Worm (Caenorhabditis elegans) whole organism, L4 larva: Measurements from ENCODE around the gene F46F3.3.

Experiments
- F10B5.3 ChIP-seq: sonication (generic microtip); optimal IDR thresholded peaks from 2 replicates; lab custom pipeline; 2016; ENCODE audit warnings: mild to moderate bottlenecking, missing genetic modification characterization, missing compliant biosample characterization
- F49E8.2 ChIP-seq: sonication (generic microtip); optimal IDR thresholded peaks from 2 replicates; lab custom pipeline; 2016; ENCODE audit warnings: missing compliant biosample characterization, mild to moderate bottlenecking, missing genetic modification characterization, borderline replicate concordance
- T20F7.1 ChIP-seq: fragments of 200-800 bp; sonication (Bioruptor generic); optimal IDR thresholded peaks from 2 replicates; lab custom pipeline; 2018; ENCODE audit warnings: mild to moderate bottlenecking, missing genetic modification characterization, missing compliant biosample characterization
- Y48G9A.11 ChIP-seq: fragments of 200-800 bp; sonication (Bioruptor generic); IDR thresholded peaks from 2 replicates; pipeline ENCODE4 v1.3.6; 2022; ENCODE audit warnings: missing genetic modification reagents, missing genetic modification characterization, missing compliant biosample characterization
- aha-1 ChIP-seq: fragments of 150-350 bp; peaks from one replicate; lab custom pipeline; 2014; ENCODE audit warnings: missing biosample characterization, missing genetic modification characterization
- attf-4 ChIP-seq: sonication (generic microtip); optimal IDR thresholded peaks from 3 replicates; lab custom pipeline; 2017; ENCODE audit warnings: missing biosample characterization, missing genetic modification characterization
- ceh-28 ChIP-seq: fragments of 150-350 bp; optimal IDR thresholded peaks from 2 replicates; lab custom pipeline; 2014; ENCODE audit warnings: missing biosample characterization, missing genetic modification reagents, missing genetic modification characterization
- ceh-82 ChIP-seq: sonication (generic microtip); optimal IDR thresholded peaks from 2 replicates; lab custom pipeline; 2017; ENCODE audit warnings: missing biosample characterization, missing genetic modification characterization
- cey-2 ChIP-seq: sonication (generic microtip); optimal IDR thresholded peaks from 3 replicates; lab custom pipeline; 2017; ENCODE audit warnings: missing genetic modification characterization, mild to moderate bottlenecking, missing compliant biosample characterization, antibody characterized with exemption, borderline replicate concordance; ENCODE audit not compliant: insufficient read depth
- ctbp-1 ChIP-seq: fragments of 200-800 bp; sonication (Bioruptor generic); IDR thresholded peaks from 2 replicates; pipeline ENCODE4 v1.3.6; 2022; ENCODE audit warnings: missing genetic modification reagents, missing genetic modification characterization, missing compliant biosample characterization
- duxl-1 ChIP-seq: sonication (generic microtip); optimal IDR thresholded peaks from 2 replicates; lab custom pipeline; 2016; ENCODE audit warnings: mild to moderate bottlenecking, missing genetic modification characterization, moderate library complexity, missing compliant biosample characterization; ENCODE audit not compliant: poor library complexity
- egl-27 ChIP-seq: sonication (generic microtip); optimal IDR thresholded peaks from 3 replicates; lab custom pipeline; 2017; ENCODE audit warnings: missing biosample characterization, missing genetic modification reagents, missing genetic modification characterization
- egl-43 ChIP-seq: fragments of 200-800 bp; sonication (Bioruptor generic); IDR thresholded peaks from 2 replicates; pipeline ENCODE4 v1.3.6; 2022; ENCODE audit warnings: missing genetic modification reagents, missing genetic modification characterization, missing compliant biosample characterization
- fkh-10 ChIP-seq: fragments of 150-350 bp; optimal IDR thresholded peaks from 2 replicates; lab custom pipeline; 2014; ENCODE audit warnings: missing biosample characterization, missing genetic modification reagents, missing genetic modification characterization
- gei-8 ChIP-seq: fragments of 200-800 bp; sonication (Bioruptor generic); optimal IDR thresholded peaks from 2 replicates; lab custom pipeline; 2018; ENCODE audit warnings: mild to moderate bottlenecking, missing genetic modification characterization, missing compliant biosample characterization
- hlh-11 ChIP-seq: fragments of 200-800 bp; sonication (Bioruptor generic); optimal IDR thresholded peaks from 2 replicates; lab custom pipeline; 2018; ENCODE audit warnings: mild to moderate bottlenecking, missing genetic modification characterization, missing compliant biosample characterization
- hlh-30 ChIP-seq: sonication (generic microtip); optimal IDR thresholded peaks from 2 replicates; lab custom pipeline; 2017; ENCODE audit warnings: antibody characterized with exemption, mild to moderate bottlenecking, missing genetic modification characterization, missing compliant biosample characterization; ENCODE audit not compliant: insufficient read depth
- lin-13 ChIP-seq: fragments of 150-350 bp; optimal IDR thresholded peaks from 2 replicates; lab custom pipeline; 2014; ENCODE audit warnings: missing biosample characterization, missing genetic modification reagents, missing genetic modification characterization
- lin-15B ChIP-seq: fragments of 150-350 bp; sonication (generic microtip); optimal IDR thresholded peaks from 3 replicates; lab custom pipeline; 2014; ENCODE audit warnings: missing biosample characterization, missing genetic modification characterization
- lin-29 ChIP-seq: fragments of 200-800 bp; sonication (Bioruptor generic); IDR thresholded peaks from 2 replicates; pipeline ENCODE4 v1.3.6; 2022; ENCODE audit warnings: missing genetic modification reagents, missing genetic modification characterization, missing compliant biosample characterization
- lsy-2 ChIP-seq, 2 experiments: fragments of 150-350 bp in 1 of 2; sonication (generic microtip) in 1 of 2; optimal IDR thresholded peaks; 2 replicates each; lab custom pipeline; 2014 to 2017; ENCODE audit warnings: missing biosample characterization in 2 of 2, missing genetic modification characterization in 2 of 2
- madf-9 ChIP-seq: fragments of 200-800 bp; sonication (Bioruptor generic); conservative IDR thresholded peaks from 2 replicates; pipeline ENCODE4 v1.3.6; 2022; ENCODE audit warnings: missing genetic modification reagents, missing genetic modification characterization, missing compliant biosample characterization
- mdl-1 ChIP-seq, 2 experiments: fragments of 150-350 bp in 1 of 2; sonication (generic microtip) in 1 of 2; optimal IDR thresholded peaks; 2 replicates each; lab custom pipeline; 2014 to 2017; ENCODE audit warnings: missing biosample characterization in 2 of 2, missing genetic modification characterization in 2 of 2
- mes-2 ChIP-seq: sonication (generic microtip); optimal IDR thresholded peaks from 2 replicates; lab custom pipeline; 2016; ENCODE audit warnings: missing genotype, mild to moderate bottlenecking, missing genetic modification characterization, missing compliant biosample characterization; ENCODE audit not compliant: poor library complexity, severe bottlenecking
- mxl-2 ChIP-seq: fragments of 200-800 bp; sonication (Bioruptor generic); conservative IDR thresholded peaks from 2 replicates; pipeline ENCODE4 v1.3.6; 2022; ENCODE audit warnings: missing genetic modification reagents, missing genetic modification characterization, missing compliant biosample characterization
- nhr-10 ChIP-seq: fragments of 150-350 bp; optimal IDR thresholded peaks from 2 replicates; lab custom pipeline; 2014; ENCODE audit warnings: missing biosample characterization, missing genetic modification characterization
- nhr-237 ChIP-seq: sonication (generic microtip); optimal IDR thresholded peaks from 2 replicates; lab custom pipeline; 2017; ENCODE audit warnings: missing biosample characterization, missing genetic modification characterization
- nhr-25 ChIP-seq: sonication (generic microtip); optimal IDR thresholded peaks from 2 replicates; lab custom pipeline; 2017; ENCODE audit warnings: missing genetic modification characterization, mild to moderate bottlenecking, missing compliant biosample characterization, antibody characterized with exemption, moderate library complexity, borderline replicate concordance; ENCODE audit not compliant: insufficient read depth
- nhr-28 ChIP-seq: fragments of 150-350 bp; optimal IDR thresholded peaks from 2 replicates; lab custom pipeline; 2014; ENCODE audit warnings: missing biosample characterization, missing genetic modification characterization
- nhr-48 ChIP-seq: sonication (generic microtip); optimal IDR thresholded peaks from 2 replicates; lab custom pipeline; 2016; ENCODE audit warnings: mild to moderate bottlenecking, missing genetic modification characterization, missing compliant biosample characterization
- nhr-76 ChIP-seq: fragments of 150-350 bp; optimal IDR thresholded peaks from 2 replicates; lab custom pipeline; 2014; ENCODE audit warnings: missing biosample characterization, missing genetic modification characterization
- pha-4 ChIP-seq, 2 experiments: fragments of 150-350 bp in 1 of 2; fragments of 200-800 bp in 1 of 2; sonication (Bioruptor generic) in 1 of 2; IDR thresholded peaks in 1 of 2; optimal IDR thresholded peaks in 1 of 2; 2 replicates each; pipeline versions ENCODE4 v1.3.6 to Lab custom; 2014 to 2022; ENCODE audit warnings: missing genetic modification characterization in 2 of 2, missing genetic modification reagents in 2 of 2, missing biosample characterization in 1 of 2, missing compliant biosample characterization in 1 of 2
- pqm-1 ChIP-seq: sonication (generic microtip); optimal IDR thresholded peaks from 2 replicates; lab custom pipeline; 2017; ENCODE audit warnings: missing biosample characterization, missing genetic modification characterization
- saeg-2 ChIP-seq: fragments of 200-800 bp; sonication (Bioruptor generic); IDR thresholded peaks from 2 replicates; pipeline ENCODE4 v1.3.6; 2022; ENCODE audit warnings: missing genetic modification reagents, missing genetic modification characterization, missing compliant biosample characterization
- snpc-1.2 ChIP-seq: fragments of 200-800 bp; sonication (Bioruptor generic); IDR thresholded peaks from 2 replicates; pipeline ENCODE4 v1.3.6; 2022; ENCODE audit warnings: missing genetic modification reagents, missing genetic modification characterization, missing compliant biosample characterization
- snpc-4 ChIP-seq: fragments of 150-350 bp; optimal IDR thresholded peaks from 2 replicates; lab custom pipeline; 2014; ENCODE audit warnings: missing biosample characterization, missing genetic modification characterization
- tra-1 ChIP-seq: fragments of 200-800 bp; sonication (Bioruptor generic); IDR thresholded peaks from 2 replicates; pipeline ENCODE4 v1.3.6; 2022; ENCODE audit warnings: missing genetic modification reagents, missing genetic modification characterization, missing compliant biosample characterization
- unc-62 ChIP-seq, 3 experiments: fragments of 150-350 bp in 1 of 3; sonication (generic microtip); optimal IDR thresholded peaks in 2 of 3; peaks in 1 of 3; 1 replicate in 1 of 3; 2 replicates in 2 of 3; lab custom pipeline; 2014 to 2017; ENCODE audit warnings: missing biosample characterization in 3 of 3, missing genetic modification characterization in 3 of 3, missing genetic modification reagents in 3 of 3, missing genotype in 1 of 3
- zag-1 ChIP-seq: fragments of 150-350 bp; optimal IDR thresholded peaks from 2 replicates; lab custom pipeline; 2014; ENCODE audit warnings: missing biosample characterization, missing genetic modification characterization
- zip-11 ChIP-seq: fragments of 200-800 bp; sonication (Bioruptor generic); IDR thresholded peaks from 2 replicates; pipeline ENCODE4 v1.3.6; 2022; ENCODE audit warnings: missing genetic modification characterization, missing compliant biosample characterization
- zip-2 ChIP-seq: fragments of 150-350 bp; optimal IDR thresholded peaks from 2 replicates; lab custom pipeline; 2014; ENCODE audit warnings: missing biosample characterization, missing genetic modification characterization

The F46F3.3 gene

ce11 chrV:11674594-11675579 lies 7.6 kb downstream of the F46F3.3 start (continued):
- TF ChIP-seq lin-13 (GFP tag; lab: Kevin White, UChicago) (no peak), snpc-4 (tag; lab: Kevin White, UChicago) (no peak), gei-8 (no peak), fkh-10 (GFP tag; lab: Kevin White, UChicago) (peak; percentile 78), hlh-11 (tag; lab: Kevin White, UChicago) (peak; percentile 49), attf-4 (tag; lab: Kevin White, UChicago) (no peak), zip-11 (GFP tag; lab: Robert Waterston, UW) (no peak), duxl-1 (tag; lab: Kevin White, UChicago) (no peak), hlh-30 (tag; lab: Kevin White, UChicago) (peak; percentile 51), egl-27 (tag; lab: Kevin White, UChicago) (no peak), pha-4 (GFP tag; IDR thresholded peaks at IDR 0.05; lab: Robert Waterston, UW) (no peak), pha-4 (tag; optimal IDR thresholded peaks at IDR 0.05; lab: Kevin White, UChicago) (peak; percentile 84), nhr-237 (no peak), tra-1 (GFP tag; lab: Robert Waterston, UW) (no peak), zip-2 (no peak), ceh-28 (tag; lab: Kevin White, UChicago) (no peak), ctbp-1 (GFP tag; lab: Robert Waterston, UW) (0 out of 2 replicates have a peak, but pooled peaks have one; percentile 22), zag-1 (tag; lab: Kevin White, UChicago) (no peak)

DNA sequence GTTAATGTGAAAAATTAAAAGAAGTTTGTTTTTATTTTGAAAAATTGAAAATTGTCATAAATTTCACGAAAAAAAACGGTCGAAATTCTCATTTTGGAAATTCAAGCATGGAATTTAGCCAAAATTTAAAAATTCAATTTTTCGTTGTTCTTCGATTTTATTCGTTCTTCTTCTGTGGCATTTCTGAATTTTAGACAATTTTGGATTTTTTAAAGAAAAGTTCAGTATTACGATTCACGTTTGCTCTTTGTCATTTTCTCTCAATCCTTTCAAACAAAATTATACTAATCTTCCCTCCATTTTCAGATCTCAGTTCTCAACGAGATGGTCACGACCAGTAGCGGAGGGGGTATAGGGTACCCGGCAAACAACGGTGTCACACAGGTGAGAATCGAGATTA lies 8.4 kb downstream of the F46F3.3 start, which contains the start of gene ape-1:
Gene ape-1 (plus strand): TSS at position 301 of the 400 bp plus-strand sequence.
- TF ChIP-seq pqm-1 (no peak), saeg-2 (GFP tag; lab: Robert Waterston, UW) (no peak), mxl-2 (GFP tag; lab: Robert Waterston, UW) (no peak), F10B5.3 (tag; lab: Kevin White, UChicago) (no peak), T20F7.1 (GFP tag; lab: Kevin White, UChicago) (no peak), fkh-10 (GFP tag; lab: Kevin White, UChicago) (no peak), nhr-10 (no peak), unc-62 (GFP tag; optimal IDR thresholded peaks at IDR 0.05 in 1 of 2; lab: Kevin White, UChicago) (no peak), unc-62 (tag; optimal IDR thresholded peaks at IDR 0.05; lab: Kevin White, UChicago) (no peak), Y48G9A.11 (GFP tag; lab: Robert Waterston, UW) (no peak), lsy-2 (tag; optimal IDR thresholded peaks at IDR 0.05; lab: Kevin White, UChicago) (no peak)

ce11 chrV:11676498-11676897 lies 9.2 kb downstream of the F46F3.3 start:
- TF ChIP-seq lin-29 (GFP tag; lab: Robert Waterston, UW): no peak
- peak; percentile 38 for TF ChIP-seq cey-2
- peak; percentile 25 for TF ChIP-seq nhr-28 (tag; lab: Kevin White, UChicago)
- peak; percentile 5 for TF ChIP-seq hlh-11 (tag; lab: Kevin White, UChicago)
- TF ChIP-seq hlh-30 (tag; lab: Kevin White, UChicago): peak; percentile 39
- TF ChIP-seq nhr-48 (tag; lab: Kevin White, UChicago): no peak
- peak; percentile 49; the same call in 1 of the 2 replicates for TF ChIP-seq tra-1 (GFP tag; lab: Robert Waterston, UW)
- no peak for TF ChIP-seq lin-15B (tag; lab: Kevin White, UChicago)

DNA sequence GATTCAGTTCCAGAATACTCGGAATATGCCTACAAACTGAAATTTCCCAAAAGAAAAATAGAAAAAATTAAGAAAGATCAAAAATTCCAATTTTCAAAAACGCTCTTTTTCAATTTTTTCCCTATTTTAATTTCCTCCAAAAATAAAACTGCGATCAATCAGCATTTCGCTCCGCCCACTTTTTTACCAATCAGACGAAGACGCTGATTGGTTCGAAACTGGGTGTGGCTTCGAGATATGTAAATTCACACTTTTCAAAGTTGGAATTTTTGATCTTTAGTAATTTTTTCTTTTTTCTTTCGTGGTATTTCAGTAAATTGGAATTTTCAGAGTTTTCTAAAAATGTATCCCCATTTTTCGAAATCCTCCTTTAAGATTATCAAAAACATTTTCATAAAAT lies 9.8 kb downstream of the F46F3.3 start:
- no peak for TF ChIP-seq ceh-82 (tag; lab: Kevin White, UChicago)
- TF ChIP-seq unc-62 (GFP tag; optimal IDR thresholded peaks at IDR 0.05 in 1 of 2; lab: Kevin White, UChicago): no peak
- no peak for TF ChIP-seq unc-62 (tag; optimal IDR thresholded peaks at IDR 0.05; lab: Kevin White, UChicago)
- TF ChIP-seq mes-2 (tag; lab: Kevin White, UChicago): no peak
- TF ChIP-seq nhr-25 (tag; lab: Kevin White, UChicago): no peak
- no peak for TF ChIP-seq mdl-1 (tag; optimal IDR thresholded peaks at IDR 0.05; lab: Kevin White, UChicago)
- TF ChIP-seq Y48G9A.11 (GFP tag; lab: Robert Waterston, UW): no peak
- no peak for TF ChIP-seq F49E8.2 (tag; lab: Kevin White, UChicago)
- TF ChIP-seq nhr-76 (tag; lab: Kevin White, UChicago): no peak
- TF ChIP-seq snpc-1.2: no peak
- no peak for TF ChIP-seq egl-43 (GFP tag; lab: Robert Waterston, UW)
- TF ChIP-seq madf-9 (GFP tag; lab: Robert Waterston, UW): no peak
- TF ChIP-seq aha-1: no peak
